Worm (Caenorhabditis elegans): ENCODE measurements around the gene srx-104.

srx-104 gene

DNA sequence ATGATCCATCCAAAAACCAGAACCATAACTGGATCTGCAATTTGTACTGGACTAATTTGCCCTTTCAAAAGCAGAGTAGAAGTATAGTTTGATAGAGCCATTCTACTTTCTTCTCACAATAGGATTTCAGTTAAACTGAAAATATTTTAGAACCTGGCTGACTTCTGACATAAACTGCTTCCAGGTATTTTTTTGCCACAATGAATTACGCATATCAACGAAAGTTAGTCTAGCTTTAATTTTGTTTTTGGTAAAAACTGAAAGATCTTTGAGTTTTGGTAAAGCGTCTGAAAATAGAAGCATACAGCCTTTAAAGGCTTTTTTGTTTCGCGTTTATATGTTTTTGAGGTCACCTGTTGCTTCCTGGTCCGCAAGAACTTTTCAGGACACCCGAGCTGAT is 8.8 kb downstream of the srx-104 start, which contains the start of gene srx-101:
Gene srx-101, minus strand, starts transcription at position 101 of the 400 bp plus-strand sequence.
- TF ChIP-seq ceh-40 (GFP tag; IDR thresholded peaks at IDR 0.05) (no peak), let-526 (GFP tag; IDR thresholded peaks at IDR 0.05) (no peak), nfya-2 (GFP tag; IDR thresholded peaks at IDR 0.05) (no peak)

- TF ChIP-seq ceh-91 (GFP tag; IDR thresholded peaks at IDR 0.05) (no peak), ceh-27 (GFP tag; optimal IDR thresholded peaks at IDR 0.05) (no peak), B0035.1 (tag; optimal IDR thresholded peaks at IDR 0.05) (no peak), snpc-4 (GFP tag; optimal IDR thresholded peaks at IDR 0.05) (no peak), snpc-4 (tag; optimal IDR thresholded peaks at IDR 0.05) (no peak), F23B12.7 (tag; optimal IDR thresholded peaks at IDR 0.05; ENCODE audit: insufficient read depth) (no peak), F37B4.10 (GFP tag; IDR thresholded peaks at IDR 0.05) (no peak), let-607 (tag; optimal IDR thresholded peaks at IDR 0.05) (no peak), F22D6.2 (tag; optimal IDR thresholded peaks at IDR 0.05) (no peak), chd-7 (tag; optimal IDR thresholded peaks at IDR 0.05) (no peak), F10E7.11 (tag; optimal IDR thresholded peaks at IDR 0.05) (no peak), ets-4 (GFP tag; optimal IDR thresholded peaks at IDR 0.05) (no peak), dpff-1 (tag; optimal IDR thresholded peaks at IDR 0.05) (no peak), rec-8 (tag; optimal IDR thresholded peaks at IDR 0.05) (no peak), K11D2.4 (GFP tag; IDR thresholded peaks at IDR 0.05) (0 out of 2 replicates have a peak, but pooled peaks have one; percentile 30), lin-54 (GFP tag; optimal IDR thresholded peaks at IDR 0.05) (no peak), athp-1 (tag; optimal IDR thresholded peaks at IDR 0.05) (no peak), ceh-58 (GFP tag; IDR thresholded peaks at IDR 0.05) (0 out of 2 replicates have a peak, but pooled peaks have one; percentile 21), madf-3 (GFP tag; IDR thresholded peaks at IDR 0.05) (no peak), aptf-2 (GFP tag; conservative IDR thresholded peaks at IDR 0.05) (no peak), F57C9.4 (tag; optimal IDR thresholded peaks at IDR 0.05) (no peak), unc-130 (GFP tag; optimal IDR thresholded peaks at IDR 0.05) (no peak), egrh-3 (GFP tag; IDR thresholded peaks at IDR 0.05) (peak; percentile 27; the same call in 1 of the 2 replicates), fkh-3 (tag; optimal IDR thresholded peaks at IDR 0.05) (no peak), attf-6 (GFP tag; IDR thresholded peaks at IDR 0.05) (no peak), zfh-2 (GFP tag; conservative IDR thresholded peaks at IDR 0.05) (peak; percentile 73)
Measured at ce11 chrII:3688333-3688732, 11.2 kb downstream of the srx-104 start, which contains the start of gene ifas-1. Gene ifas-1, minus strand, starts transcription at chrII:3688719.

DNA sequence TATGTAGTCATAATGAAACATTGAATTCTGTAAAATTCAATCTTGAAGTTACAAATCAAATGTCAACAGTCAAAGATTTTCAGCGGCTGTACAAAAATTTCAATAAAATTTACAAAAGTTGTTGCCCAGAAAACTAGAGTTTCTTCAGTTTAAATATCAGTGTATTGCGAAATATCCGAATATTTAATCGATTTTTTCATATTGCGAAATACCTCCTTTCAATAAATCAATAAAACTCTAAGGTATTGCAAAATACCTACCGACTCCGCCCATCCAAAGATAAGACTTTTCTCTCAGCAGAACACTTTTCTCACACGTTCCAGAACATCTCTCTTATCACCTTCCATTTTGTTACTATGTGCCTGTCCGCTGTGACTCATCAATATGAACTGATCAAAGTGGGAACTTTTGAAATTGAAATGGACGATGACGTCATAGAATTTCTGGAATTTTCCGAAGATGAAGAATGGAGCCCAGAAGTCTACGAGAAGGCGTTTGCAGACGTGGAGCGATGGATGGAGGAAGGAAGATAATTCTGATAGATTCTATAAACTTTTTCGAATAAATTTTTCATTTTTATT is 14.9 kb downstream of the srx-104 start:
- TF ChIP-seq atf-7 (tag; optimal IDR thresholded peaks at IDR 0.05) (peak; percentile 64), nfyb-1 (GFP tag; IDR thresholded peaks at IDR 0.05) (0 out of 2 replicates have a peak, but pooled peaks have one; percentile 55), cebp-1 (GFP tag; IDR thresholded peaks at IDR 0.05) (peak; percentile 95), cebp-1 (tag; optimal IDR thresholded peaks at IDR 0.05) (peak; percentile 99), nhr-80 (tag; optimal IDR thresholded peaks at IDR 0.05) (peak; percentile 4), mxl-1 (tag; optimal IDR thresholded peaks at IDR 0.05) (no peak), pha-4 (tag; optimal IDR thresholded peaks at IDR 0.05) (no peak)

All from whole organism, young adult.